Worm (Caenorhabditis elegans): Measurements from ENCODE around the gene ins-3.

DNA sequence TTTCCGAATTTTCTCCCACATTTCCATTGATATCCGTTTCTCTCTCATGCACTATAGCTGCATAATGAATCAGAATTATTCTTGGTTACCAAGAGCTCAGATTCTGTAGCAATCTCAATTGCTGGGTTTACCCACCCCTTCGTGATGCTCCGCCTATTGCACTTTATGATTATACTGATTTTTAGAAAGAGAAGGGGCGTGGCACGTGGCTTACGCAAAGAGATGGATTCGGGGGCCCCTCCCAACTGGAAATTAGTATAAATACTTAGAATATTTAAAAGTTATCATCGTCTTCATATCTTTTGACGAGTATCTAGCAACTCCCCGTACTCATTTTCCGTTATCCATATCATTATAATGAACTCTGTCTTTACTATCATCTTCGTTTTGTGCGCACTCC, 9.6 kb upstream of the ins-3 start, which contains the start of gene ins-6:
- TF ChIP-seq him-1 (tag; optimal IDR thresholded peaks at IDR 0.05) (no peak), W03F9.2 (tag; optimal IDR thresholded peaks at IDR 0.05) (no peak), dao-5 (tag; optimal IDR thresholded peaks at IDR 0.05) (no peak)

All from whole organism, L4/young adult.